Fruit fly (Drosophila melanogaster): Measurements from ENCODE around the gene CG1172.

CG1172 gene

DNA sequence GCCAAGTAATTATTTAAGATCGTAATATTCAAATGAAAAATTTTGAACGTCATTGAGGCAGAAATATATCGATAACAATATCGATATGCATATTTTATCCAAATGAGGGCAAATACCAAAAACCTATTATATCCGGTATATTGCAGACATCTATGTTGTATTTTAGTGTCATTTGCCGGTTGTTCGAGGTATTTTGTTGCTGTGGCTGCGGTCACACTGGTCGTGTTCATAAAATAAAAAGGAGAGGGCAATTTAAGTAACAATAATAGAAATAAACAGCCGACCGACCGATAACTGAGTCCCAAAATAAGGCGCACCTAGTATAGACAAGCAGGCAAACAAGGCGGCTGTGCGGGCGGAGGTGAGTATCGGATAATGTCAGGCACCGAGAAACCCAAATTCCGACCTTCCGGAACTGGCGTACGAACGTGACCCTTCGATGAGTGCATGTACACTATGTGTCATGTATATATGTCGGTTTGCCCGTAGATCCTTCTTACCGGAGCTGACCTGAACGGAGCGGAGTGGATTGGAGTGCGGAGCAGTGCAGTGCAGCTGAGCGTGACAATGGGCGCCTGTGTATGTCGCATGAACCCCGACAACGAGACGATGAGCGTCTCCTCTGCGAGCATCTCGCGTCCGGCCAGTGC, at the start of gene CG1172:
TSS of gene CG1172 (plus strand) at position 181 of the 650 bp plus-strand sequence.
- TF ChIP-seq Myc (optimal IDR thresholded peaks at IDR 0.05) (no peak), psq (GFP tag; optimal IDR thresholded peaks at IDR 0.05) (no peak), sv (GFP tag; optimal IDR thresholded peaks at IDR 0.05) (no peak), usp (GFP tag; optimal IDR thresholded peaks at IDR 0.05) (no peak), OdsH (GFP tag; optimal IDR thresholded peaks at IDR 0.05) (peak; percentile 12), jim (GFP tag; optimal IDR thresholded peaks at IDR 0.05) (no peak), h (GFP tag; optimal IDR thresholded peaks at IDR 0.05) (peak; percentile 18), HLH106 (tag; optimal IDR thresholded peaks at IDR 0.05) (peak; percentile 8), Mio (GFP tag; optimal IDR thresholded peaks at IDR 0.05) (no peak), Hnf4 (GFP tag; optimal IDR thresholded peaks at IDR 0.05) (no peak), CrebA (GFP tag; optimal IDR thresholded peaks at IDR 0.05; ENCODE audit: borderline replicate concordance) (no peak), dsf (GFP tag; optimal IDR thresholded peaks at IDR 0.05; ENCODE audit: borderline replicate concordance) (no peak), CG9705 (GFP tag; optimal IDR thresholded peaks at IDR 0.05) (peak; percentile 12), pan (optimal IDR thresholded peaks at IDR 0.05) (no peak)

DNA sequence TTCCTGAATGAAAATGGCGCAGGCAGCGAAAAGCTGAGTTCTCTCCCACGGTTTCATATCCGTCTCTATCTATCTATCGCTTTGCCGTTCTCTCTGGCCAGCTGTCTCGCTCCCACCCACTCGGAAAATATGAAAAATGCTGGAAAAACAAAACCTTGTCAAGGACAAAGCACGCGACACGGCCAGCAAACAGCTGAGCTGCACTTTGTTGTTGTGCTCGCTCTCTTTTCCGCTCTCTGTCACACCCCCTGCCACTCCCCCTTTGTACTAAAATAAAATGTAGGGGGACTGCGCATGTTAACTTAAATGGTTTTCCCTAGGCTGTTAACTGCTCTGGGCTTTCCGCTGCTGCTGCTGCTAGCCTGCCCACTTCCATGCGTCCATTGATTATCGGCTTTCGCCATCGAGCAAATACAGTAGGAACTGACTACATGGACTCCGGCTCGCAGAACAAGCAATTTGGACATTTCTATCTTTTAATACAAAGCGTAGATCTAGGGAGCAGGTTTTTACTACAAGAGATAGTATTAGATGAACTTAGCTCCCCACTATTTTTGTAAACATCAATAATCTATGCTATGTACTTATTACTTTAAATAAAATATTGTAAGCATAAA, 46.9 kb upstream of the CG1172 start:
- no peak for TF ChIP-seq jim (GFP tag; optimal IDR thresholded peaks at IDR 0.05)
- no peak for TF ChIP-seq pan (optimal IDR thresholded peaks at IDR 0.05)
- no peak for TF ChIP-seq CG9705 (GFP tag; optimal IDR thresholded peaks at IDR 0.05)
- no peak for TF ChIP-seq dl (GFP tag; optimal IDR thresholded peaks at IDR 0.05; ENCODE audit: insufficient read depth in 1 of 2, partially characterized antibody in 2 of 2)
- no peak for TF ChIP-seq dmrt93B (GFP tag; optimal IDR thresholded peaks at IDR 0.05)
- TF ChIP-seq usp (GFP tag; optimal IDR thresholded peaks at IDR 0.05): no peak
- TF ChIP-seq CG32264 (GFP tag; optimal IDR thresholded peaks at IDR 0.05): no peak
- TF ChIP-seq Jra (GFP tag; optimal IDR thresholded peaks at IDR 0.05): no peak
- no peak for TF ChIP-seq sv (GFP tag; optimal IDR thresholded peaks at IDR 0.05)
- no peak for TF ChIP-seq N (GFP tag; optimal IDR thresholded peaks at IDR 0.05)
- TF ChIP-seq Rel (GFP tag; optimal IDR thresholded peaks at IDR 0.05): no peak
- no peak for TF ChIP-seq Rel (tag; optimal IDR thresholded peaks at IDR 0.05)
- TF ChIP-seq fru (GFP tag; optimal IDR thresholded peaks at IDR 0.05): no peak
- no peak for TF ChIP-seq rgr (GFP tag; optimal IDR thresholded peaks at IDR 0.05)
- no peak for TF ChIP-seq ey (GFP tag; optimal IDR thresholded peaks at IDR 0.05)
- no peak for TF ChIP-seq Dif (GFP tag; optimal IDR thresholded peaks at IDR 0.05; ENCODE audit: partially characterized antibody)

DNA sequence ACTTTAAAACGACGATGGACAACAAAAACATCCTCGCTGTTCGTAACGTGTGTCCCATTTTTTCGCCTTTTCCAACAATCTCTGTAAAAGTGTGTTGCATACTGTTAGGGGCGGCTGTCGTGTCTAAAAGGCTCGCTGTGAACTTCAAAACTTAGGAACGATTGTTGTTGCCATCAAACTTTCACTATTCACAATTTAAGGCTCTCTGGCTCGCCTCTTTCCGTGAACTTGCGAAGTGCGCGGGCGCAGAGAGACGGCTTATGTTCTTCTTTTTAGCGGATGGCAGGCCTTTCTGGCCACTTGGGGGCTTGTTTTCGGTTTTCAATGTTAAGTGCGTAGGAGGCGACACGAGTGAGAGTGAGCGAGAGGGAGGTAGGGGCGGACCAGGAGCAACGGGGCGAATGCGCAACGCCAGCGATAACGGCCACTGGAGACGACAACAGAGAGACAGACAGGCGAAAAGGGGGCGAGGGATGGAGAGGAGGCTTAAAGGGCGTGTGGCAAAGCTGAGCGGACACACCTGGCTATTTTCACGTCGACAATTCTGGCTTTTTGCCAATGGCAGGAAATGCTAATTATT, 43.2 kb upstream of the CG1172 start, which contains the start of gene mtd:
TSS of gene mtd (minus strand) at position 51 of the 580 bp plus-strand sequence.
- TF ChIP-seq Sp1 (GFP tag; optimal IDR thresholded peaks at IDR 0.05) (no peak), Rel (GFP tag; optimal IDR thresholded peaks at IDR 0.05) (no peak), Rel (tag; optimal IDR thresholded peaks at IDR 0.05) (no peak), foxo (GFP tag; optimal IDR thresholded peaks at IDR 0.05) (no peak), Dif (GFP tag; optimal IDR thresholded peaks at IDR 0.05; ENCODE audit: partially characterized antibody) (no peak), Hr83 (GFP tag; optimal IDR thresholded peaks at IDR 0.05; ENCODE audit: poor library complexity, severe bottlenecking) (no peak), psq (GFP tag; optimal IDR thresholded peaks at IDR 0.05) (no peak), Hnf4 (GFP tag; optimal IDR thresholded peaks at IDR 0.05) (no peak), dsf (GFP tag; optimal IDR thresholded peaks at IDR 0.05; ENCODE audit: borderline replicate concordance) (no peak), Jra (GFP tag; optimal IDR thresholded peaks at IDR 0.05) (no peak), rgr (GFP tag; optimal IDR thresholded peaks at IDR 0.05) (no peak), brk (GFP tag; optimal IDR thresholded peaks at IDR 0.05) (no peak)

DNA sequence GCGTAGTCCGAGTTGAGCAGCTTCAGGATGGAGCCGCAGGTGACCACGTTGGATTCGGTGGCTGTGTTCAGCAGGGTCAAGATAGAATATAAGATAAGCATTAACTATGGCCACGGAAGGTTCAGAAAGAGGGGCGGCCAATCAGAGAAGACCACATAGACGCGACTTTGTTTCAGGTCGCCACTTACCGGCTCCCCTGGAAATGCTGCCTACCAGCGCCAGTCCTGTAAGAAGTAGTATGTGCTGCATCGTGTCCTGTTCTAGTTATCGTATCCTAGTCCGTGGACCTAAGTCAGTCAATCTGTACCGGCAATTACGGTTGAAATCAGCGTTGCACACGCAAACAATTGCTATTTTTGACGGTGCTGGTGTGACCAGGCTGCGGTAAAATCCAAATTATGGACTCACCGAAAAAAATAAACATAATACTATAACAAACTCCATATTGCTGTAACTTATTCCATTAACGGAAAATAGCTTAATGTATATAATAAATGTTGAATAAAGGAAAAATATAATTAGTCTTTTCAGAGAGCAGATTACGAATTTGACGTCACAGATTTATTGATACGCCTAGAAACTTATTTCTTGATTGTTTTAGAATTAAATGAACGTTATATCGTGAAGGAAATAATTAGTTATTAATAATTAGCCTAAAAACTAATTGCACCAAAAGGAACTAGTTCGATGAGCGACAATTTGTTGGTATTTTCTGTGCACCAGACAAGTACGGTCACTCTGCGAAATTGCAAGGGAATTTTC, 39.2 kb upstream of the CG1172 start, which contains the start of the genes CG11999 and CG1161:
TSS of gene CG11999 (minus strand) at position 375 of the 762 bp plus-strand sequence.
TSS of gene CG1161 (plus strand) at position 720 of the 762 bp plus-strand sequence.
- TF ChIP-seq OdsH (GFP tag; optimal IDR thresholded peaks at IDR 0.05): peak; percentile 12
- peak; percentile 69 for TF ChIP-seq Vsx2 (GFP tag; optimal IDR thresholded peaks at IDR 0.05; ENCODE audit: partially characterized antibody)
- TF ChIP-seq foxo (GFP tag; optimal IDR thresholded peaks at IDR 0.05): peak in 1 of 2 experiments; percentile 33
- no peak for TF ChIP-seq ey (GFP tag; optimal IDR thresholded peaks at IDR 0.05)
- no peak for TF ChIP-seq Rel (GFP tag; optimal IDR thresholded peaks at IDR 0.05)
- TF ChIP-seq Rel (tag; optimal IDR thresholded peaks at IDR 0.05): peak; percentile 77
- peak; percentile 16 for TF ChIP-seq rgr (GFP tag; optimal IDR thresholded peaks at IDR 0.05)
- peak; percentile 11 for TF ChIP-seq fru (GFP tag; optimal IDR thresholded peaks at IDR 0.05)
- no peak for TF ChIP-seq CG9705 (GFP tag; optimal IDR thresholded peaks at IDR 0.05)
- TF ChIP-seq h (GFP tag; optimal IDR thresholded peaks at IDR 0.05): peak; percentile 6
- peak; percentile 49 for TF ChIP-seq woc (GFP tag; optimal IDR thresholded peaks at IDR 0.05)
